Worm (Caenorhabditis elegans): Measurements from ENCODE around the gene srw-134.

- TF ChIP-seq med-1 (GFP tag; optimal IDR thresholded peaks at IDR 0.05; ENCODE audit: insufficient read depth), result no peak
- TF ChIP-seq ztf-29 (GFP tag; IDR thresholded peaks at IDR 0.05), result no peak
- TF ChIP-seq flt-1 (GFP tag; IDR thresholded peaks at IDR 0.05), result no peak
- no peak for TF ChIP-seq ref-1 (GFP tag; conservative IDR thresholded peaks at IDR 0.05)
- TF ChIP-seq tab-1 (GFP tag; IDR thresholded peaks at IDR 0.05), result no peak
- TF ChIP-seq klf-2 (GFP tag; conservative IDR thresholded peaks at IDR 0.05), result no peak
- TF ChIP-seq cog-1 (tag; optimal IDR thresholded peaks at IDR 0.05), result no peak
- TF ChIP-seq ztf-23 (GFP tag; IDR thresholded peaks at IDR 0.05), result no peak
- TF ChIP-seq T22C8.4 (GFP tag; IDR thresholded peaks at IDR 0.05), result no peak
Observed at ce11 chrV:4125552-4126084, 13.2 kb upstream of the srw-134 start, which contains the start of gene T05B4.12.
